Fruit fly (Drosophila melanogaster): ENCODE results near the gene cad.

cad gene

dm6 chr2L:20780768-20781167 lies 10.2 kb downstream of the cad start:
- peak; percentile 21 for TF ChIP-seq CG1620 (GFP tag; optimal IDR thresholded peaks at IDR 0.05)
- peak; percentile 9 for TF ChIP-seq CG5204 (GFP tag; optimal IDR thresholded peaks at IDR 0.05)
- TF ChIP-seq toe (GFP tag; optimal IDR thresholded peaks at IDR 0.05), result peak; percentile 15
- TF ChIP-seq CG14711 (tag; optimal IDR thresholded peaks at IDR 0.05), result peak; percentile 9
- TF ChIP-seq CG7101 (tag; optimal IDR thresholded peaks at IDR 0.05), result peak; percentile 72
- TF ChIP-seq pad (GFP tag; optimal IDR thresholded peaks at IDR 0.05), result peak; percentile 56
- no peak for TF ChIP-seq bab1 (GFP tag; optimal IDR thresholded peaks at IDR 0.05)
- TF ChIP-seq Hr96 (GFP tag; optimal IDR thresholded peaks at IDR 0.05), result no peak
- TF ChIP-seq CG12768 (GFP tag; optimal IDR thresholded peaks at IDR 0.05), result peak; percentile 81
- TF ChIP-seq kay (GFP tag; ENCODE audit: borderline replicate concordance), result peak; percentile 69
- peak; percentile 39 for TF ChIP-seq Crg-1 (GFP tag; optimal IDR thresholded peaks at IDR 0.05)
- TF ChIP-seq ovo (GFP tag; optimal IDR thresholded peaks at IDR 0.05), result peak; percentile 39
- TF ChIP-seq CG7045 (GFP tag; optimal IDR thresholded peaks at IDR 0.05), result peak; percentile 78
- TF ChIP-seq cnc (optimal IDR thresholded peaks at IDR 0.05), result no peak
- peak; percentile 45 for TF ChIP-seq Clk (GFP tag; optimal IDR thresholded peaks at IDR 0.05)
- TF ChIP-seq CG33017 (tag; optimal IDR thresholded peaks at IDR 0.05), result peak; percentile 79
- TF ChIP-seq CG11617 (GFP tag; optimal IDR thresholded peaks at IDR 0.05), result peak; percentile 64
- no peak for TF ChIP-seq tj (GFP tag; optimal IDR thresholded peaks at IDR 0.05)
- peak; percentile 37 for TF ChIP-seq Mnt (GFP tag; optimal IDR thresholded peaks at IDR 0.05)
- TF ChIP-seq cic (GFP tag; optimal IDR thresholded peaks at IDR 0.05), result peak; percentile 82

- no peak for TF ChIP-seq bab1 (GFP tag; optimal IDR thresholded peaks at IDR 0.05)
- TF ChIP-seq toe (GFP tag; optimal IDR thresholded peaks at IDR 0.05), result peak; percentile 34
- TF ChIP-seq Hr96 (GFP tag; optimal IDR thresholded peaks at IDR 0.05), result no peak
- no peak for TF ChIP-seq Clk (GFP tag; optimal IDR thresholded peaks at IDR 0.05)
- peak; percentile 28 for TF ChIP-seq pad (GFP tag; optimal IDR thresholded peaks at IDR 0.05)
- no peak for TF ChIP-seq CG7045 (GFP tag; optimal IDR thresholded peaks at IDR 0.05)
- TF ChIP-seq CG11617 (GFP tag; optimal IDR thresholded peaks at IDR 0.05), result no peak
- no peak for TF ChIP-seq cnc (optimal IDR thresholded peaks at IDR 0.05)
- TF ChIP-seq CG12768 (GFP tag; optimal IDR thresholded peaks at IDR 0.05), result no peak
- no peak for TF ChIP-seq CG5204 (GFP tag; optimal IDR thresholded peaks at IDR 0.05)
- peak; percentile 86 for TF ChIP-seq ovo (GFP tag; optimal IDR thresholded peaks at IDR 0.05)
These were observed 12.5 kb downstream of the cad start for dm6 chr2L:20783044-20783443.

- no peak for TF ChIP-seq CG5204 (GFP tag; optimal IDR thresholded peaks at IDR 0.05)
- TF ChIP-seq Crg-1 (GFP tag; optimal IDR thresholded peaks at IDR 0.05), result no peak
- TF ChIP-seq CG7045 (GFP tag; optimal IDR thresholded peaks at IDR 0.05), result no peak
- no peak for TF ChIP-seq CG1620 (GFP tag; optimal IDR thresholded peaks at IDR 0.05)
- TF ChIP-seq cnc (optimal IDR thresholded peaks at IDR 0.05), result no peak
- no peak for TF ChIP-seq CG14711 (tag; optimal IDR thresholded peaks at IDR 0.05)
- no peak for TF ChIP-seq Mnt (GFP tag; optimal IDR thresholded peaks at IDR 0.05)
These were observed 13.4 kb downstream of the cad start for dm6 chr2L:20783908-20784307.

DNA sequence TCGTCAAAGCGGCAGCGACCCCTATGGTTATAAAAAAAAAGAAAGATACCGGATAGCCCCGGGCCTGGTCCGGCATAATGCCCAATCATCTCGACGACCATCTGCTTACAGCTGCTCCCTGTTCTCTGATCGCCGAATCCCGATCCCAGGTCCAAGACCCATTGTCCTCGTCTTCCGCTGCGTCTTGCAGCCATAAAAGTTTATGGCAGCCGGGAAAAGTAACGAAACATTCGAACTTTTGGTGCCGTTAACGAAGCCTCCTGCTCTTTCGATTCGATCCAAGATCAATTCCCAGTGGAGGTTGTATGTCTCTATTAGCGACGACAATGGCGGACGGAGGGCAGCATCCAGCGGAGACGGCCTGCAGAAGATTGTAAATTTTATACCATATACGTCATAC lies 14.8 kb downstream of the cad start:
- no peak for TF ChIP-seq CG12768 (GFP tag; optimal IDR thresholded peaks at IDR 0.05)
- TF ChIP-seq CG5204 (GFP tag; optimal IDR thresholded peaks at IDR 0.05), result no peak
- no peak for TF ChIP-seq CG7101 (tag; optimal IDR thresholded peaks at IDR 0.05)
- TF ChIP-seq pad (GFP tag; optimal IDR thresholded peaks at IDR 0.05), result no peak
- TF ChIP-seq cic (GFP tag; optimal IDR thresholded peaks at IDR 0.05), result no peak
- TF ChIP-seq Hr96 (GFP tag; optimal IDR thresholded peaks at IDR 0.05), result no peak
- no peak for TF ChIP-seq kay (GFP tag; ENCODE audit: borderline replicate concordance)
- no peak for TF ChIP-seq CG14711 (tag; optimal IDR thresholded peaks at IDR 0.05)
- TF ChIP-seq Mnt (GFP tag; optimal IDR thresholded peaks at IDR 0.05), result no peak
- TF ChIP-seq tj (GFP tag; optimal IDR thresholded peaks at IDR 0.05), result no peak
- no peak for TF ChIP-seq toe (GFP tag; optimal IDR thresholded peaks at IDR 0.05)
- no peak for TF ChIP-seq CG33017 (tag; optimal IDR thresholded peaks at IDR 0.05)
- no peak for TF ChIP-seq CG1620 (GFP tag; optimal IDR thresholded peaks at IDR 0.05)

DNA sequence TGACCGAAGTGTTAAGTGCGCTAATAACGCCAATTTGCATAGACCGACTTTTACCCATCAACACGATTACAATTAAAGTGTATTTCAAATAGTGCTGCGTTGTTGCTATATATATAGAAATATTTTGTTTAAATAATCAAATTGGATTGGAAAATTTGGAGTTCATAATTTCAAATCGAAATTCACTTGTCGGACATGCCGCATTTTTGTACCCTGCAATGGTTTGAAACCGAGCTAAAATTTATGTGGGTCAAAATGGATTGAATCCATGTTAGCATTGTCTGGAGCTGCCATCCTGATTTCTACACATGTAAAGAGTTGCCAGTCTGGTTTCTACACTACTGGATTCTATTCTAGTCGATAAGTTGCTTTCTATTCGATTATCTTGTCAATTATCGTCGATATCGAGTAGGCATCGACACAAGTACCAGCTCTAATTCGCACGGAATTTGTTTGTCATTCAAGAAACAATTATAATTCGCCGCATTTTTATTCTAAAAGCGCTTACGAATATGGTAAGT lies 16.8 kb downstream of the cad start, which contains the start of gene Pomp:
Pomp (plus strand) TSS at position 386 of the 521 bp plus-strand sequence.
- no peak for TF ChIP-seq Clk (GFP tag; optimal IDR thresholded peaks at IDR 0.05)
- no peak for TF ChIP-seq CG1620 (GFP tag; optimal IDR thresholded peaks at IDR 0.05)
- peak; percentile 39 for TF ChIP-seq cic (GFP tag; optimal IDR thresholded peaks at IDR 0.05)
- peak; percentile 17 for TF ChIP-seq toe (GFP tag; optimal IDR thresholded peaks at IDR 0.05)
- peak; percentile 12 for TF ChIP-seq pad (GFP tag; optimal IDR thresholded peaks at IDR 0.05)
- no peak for TF ChIP-seq ovo (GFP tag; optimal IDR thresholded peaks at IDR 0.05)
- TF ChIP-seq tj (GFP tag; optimal IDR thresholded peaks at IDR 0.05), result peak; percentile 9
- TF ChIP-seq CG11617 (GFP tag; optimal IDR thresholded peaks at IDR 0.05), result no peak
- no peak for TF ChIP-seq CG12768 (GFP tag; optimal IDR thresholded peaks at IDR 0.05)
- peak; percentile 3 for TF ChIP-seq Crg-1 (GFP tag; optimal IDR thresholded peaks at IDR 0.05)
- peak; percentile 61 for TF ChIP-seq CG14711 (tag; optimal IDR thresholded peaks at IDR 0.05)
- peak; percentile 47 for TF ChIP-seq CG7101 (tag; optimal IDR thresholded peaks at IDR 0.05)
- peak; percentile 41 for TF ChIP-seq bab1 (GFP tag; optimal IDR thresholded peaks at IDR 0.05)
- peak; percentile 33 for TF ChIP-seq kay (GFP tag; ENCODE audit: borderline replicate concordance)
- no peak for TF ChIP-seq Hr96 (GFP tag; optimal IDR thresholded peaks at IDR 0.05)
- no peak for TF ChIP-seq cnc (optimal IDR thresholded peaks at IDR 0.05)

DNA sequence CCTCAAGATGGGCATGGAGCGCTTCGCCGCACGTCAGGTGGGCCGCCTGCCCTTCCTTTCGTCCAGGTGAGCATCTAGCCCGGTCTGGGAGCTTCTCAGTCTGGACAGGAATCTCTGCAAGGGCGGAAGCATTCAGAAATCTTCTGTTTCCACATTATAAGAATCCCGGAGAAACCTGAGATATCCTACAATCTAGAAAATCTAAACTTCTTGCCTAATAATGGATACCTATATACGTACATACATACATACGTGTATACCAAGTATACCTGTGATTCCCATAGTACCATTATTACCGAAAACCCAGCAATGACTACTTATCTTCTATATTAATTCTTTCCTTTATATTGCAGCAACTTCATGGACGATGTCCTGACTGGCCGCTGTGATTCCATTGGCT lies 17.5 kb downstream of the cad start:
- TF ChIP-seq kay (GFP tag; ENCODE audit: borderline replicate concordance) (no peak), cic (GFP tag; optimal IDR thresholded peaks at IDR 0.05) (no peak), Clk (GFP tag; optimal IDR thresholded peaks at IDR 0.05) (no peak), CG7045 (GFP tag; optimal IDR thresholded peaks at IDR 0.05) (no peak), CG7101 (tag; optimal IDR thresholded peaks at IDR 0.05) (no peak), cnc (optimal IDR thresholded peaks at IDR 0.05) (no peak), Mnt (GFP tag; optimal IDR thresholded peaks at IDR 0.05) (no peak), pad (GFP tag; optimal IDR thresholded peaks at IDR 0.05) (no peak), CG1620 (GFP tag; optimal IDR thresholded peaks at IDR 0.05) (no peak), CG33017 (tag; optimal IDR thresholded peaks at IDR 0.05) (no peak), Crg-1 (GFP tag; optimal IDR thresholded peaks at IDR 0.05) (no peak), bab1 (GFP tag; optimal IDR thresholded peaks at IDR 0.05) (no peak), ovo (GFP tag; optimal IDR thresholded peaks at IDR 0.05) (no peak), CG12768 (GFP tag; optimal IDR thresholded peaks at IDR 0.05) (no peak)
